Fruit fly (Drosophila melanogaster): ENCODE data around the gene CG15399.
A peak's percentile ranks its signal among the peaks of the same experiment; 100 is the strongest.

CG15399 gene

dm6 chr2L:2751904-2752459 is 19.6 kb downstream of the CG15399 start, which contains the start of gene Bacc (continued):
- TF ChIP-seq CG2678 (tag; optimal IDR thresholded peaks at IDR 0.05) (peak; percentile 95), dati (GFP tag; IDR thresholded peaks at IDR 0.05) (no peak), CG5953 (GFP tag; IDR thresholded peaks at IDR 0.05) (no peak), CG12659 (GFP tag; optimal IDR thresholded peaks at IDR 0.05) (peak; percentile 95), B-H1 (GFP tag; IDR thresholded peaks at IDR 0.05) (no peak), gcm2 (GFP tag; optimal IDR thresholded peaks at IDR 0.05) (peak; percentile 77), zen2 (GFP tag; IDR thresholded peaks at IDR 0.05; ENCODE audit: partially characterized antibody) (no peak), crol (GFP tag; IDR thresholded peaks at IDR 0.05) (no peak), PHDP (tag; optimal IDR thresholded peaks at IDR 0.05) (peak; percentile 90), CG11247 (GFP tag; IDR thresholded peaks at IDR 0.05) (no peak), Ravus (GFP tag; IDR thresholded peaks at IDR 0.05) (no peak), CG18599 (GFP tag; optimal IDR thresholded peaks at IDR 0.05) (peak; percentile 95), jigr1 (GFP tag; IDR thresholded peaks at IDR 0.05) (no peak), CG14965 (GFP tag; optimal IDR thresholded peaks at IDR 0.05; ENCODE audit: borderline replicate concordance) (peak; percentile 36), CG5180 (GFP tag; optimal IDR thresholded peaks at IDR 0.05) (peak; percentile 61), CG6854 (GFP tag; optimal IDR thresholded peaks at IDR 0.05) (peak; percentile 85), CG12942 (GFP tag; optimal IDR thresholded peaks at IDR 0.05) (peak; percentile 80), BtbVII (GFP tag; optimal IDR thresholded peaks at IDR 0.05) (peak; percentile 93), Rx (GFP tag; IDR thresholded peaks at IDR 0.05) (no peak), ftz-f1 (GFP tag; optimal IDR thresholded peaks at IDR 0.05) (no peak), Ssrp (tag; optimal IDR thresholded peaks at IDR 0.05) (peak; percentile 81), CG15011 (GFP tag; optimal IDR thresholded peaks at IDR 0.05) (peak; percentile 84), CG17359 (tag; optimal IDR thresholded peaks at IDR 0.05) (peak; percentile 86), dan (GFP tag; IDR thresholded peaks at IDR 0.05) (no peak), Side (GFP tag; optimal IDR thresholded peaks at IDR 0.05) (peak; percentile 80), schlank (tag; optimal IDR thresholded peaks at IDR 0.05) (peak; percentile 77), CG11085 (GFP tag; IDR thresholded peaks at IDR 0.05) (no peak), B-H2 (GFP tag; optimal IDR thresholded peaks at IDR 0.05) (peak; percentile 21), YL-1 (GFP tag; optimal IDR thresholded peaks at IDR 0.05) (peak; percentile 17), btn (GFP tag; optimal IDR thresholded peaks at IDR 0.05) (peak; percentile 76), CG13624 (GFP tag; optimal IDR thresholded peaks at IDR 0.05) (peak; percentile 82), caup (GFP tag; optimal IDR thresholded peaks at IDR 0.05; ENCODE audit: severe bottlenecking) (peak; percentile 87), CG7556 (GFP tag; optimal IDR thresholded peaks at IDR 0.05) (peak; percentile 95), CG16779 (GFP tag; IDR thresholded peaks at IDR 0.05) (no peak), CG10959 (GFP tag; IDR thresholded peaks at IDR 0.05) (no peak), Lim3 (GFP tag; IDR thresholded peaks at IDR 0.05) (no peak), ash1 (GFP tag; optimal IDR thresholded peaks at IDR 0.05) (no peak), CG12744 (GFP tag; optimal IDR thresholded peaks at IDR 0.05) (peak; percentile 65), CG4424 (GFP tag; optimal IDR thresholded peaks at IDR 0.05) (peak; percentile 86), CG5245 (GFP tag; optimal IDR thresholded peaks at IDR 0.05) (peak; percentile 74), pan (optimal IDR thresholded peaks at IDR 0.05) (no peak), pan (GFP tag; optimal IDR thresholded peaks at IDR 0.05 in 1 of 2, IDR thresholded peaks at IDR 0.05 in 1 of 2) (no peak), Spps (tag; optimal IDR thresholded peaks at IDR 0.05) (peak; percentile 48), CG15073 (GFP tag; optimal IDR thresholded peaks at IDR 0.05) (peak; percentile 31), knrl (GFP tag; IDR thresholded peaks at IDR 0.05; ENCODE audit: partially characterized antibody) (no peak), ind (GFP tag; optimal IDR thresholded peaks at IDR 0.05) (peak; percentile 89), CG33557 (GFP tag; optimal IDR thresholded peaks at IDR 0.05) (peak; percentile 38), unpg (GFP tag; optimal IDR thresholded peaks at IDR 0.05) (peak; percentile 76), wdn (GFP tag; IDR thresholded peaks at IDR 0.05) (no peak), Dbx (GFP tag; IDR thresholded peaks at IDR 0.05) (no peak), ap (GFP tag; IDR thresholded peaks at IDR 0.05) (no peak)

Data from whole organism, embryonic.